Worm (Caenorhabditis elegans) whole organism, L1 larva: ENCODE measurements around the gene iff-2.
A peak's percentile ranks its signal among the peaks of the same experiment; 100 is the strongest.

Experiments
- C16A3.4 ChIP-seq: fragments of 150-350 bp; optimal IDR thresholded peaks from 2 replicates; lab custom pipeline; 2014; ENCODE audit warnings: missing biosample characterization, missing genetic modification characterization
- C34B4.2 ChIP-seq: sonication (generic microtip); optimal IDR thresholded peaks from 2 replicates; lab custom pipeline; 2017; ENCODE audit warnings: mild to moderate bottlenecking, missing genetic modification characterization, missing compliant biosample characterization
- Y116A8C.19 ChIP-seq: sonication (generic microtip); optimal IDR thresholded peaks from 2 replicates; lab custom pipeline; 2016; ENCODE audit warnings: missing compliant biosample characterization, missing genetic modification characterization, borderline replicate concordance
- alr-1 ChIP-seq: fragments of 200-800 bp; sonication (Bioruptor generic); optimal IDR thresholded peaks from 2 replicates; lab custom pipeline; 2018; ENCODE audit warnings: borderline replicate concordance, mild to moderate bottlenecking, missing genetic modification characterization, missing compliant biosample characterization
- ama-1 ChIP-seq: fragments of 150-350 bp; optimal IDR thresholded peaks from 2 replicates; lab custom pipeline; 2014
- blmp-1 ChIP-seq: fragments of 150-350 bp; optimal IDR thresholded peaks from 2 replicates; lab custom pipeline; 2014; ENCODE audit warnings: missing biosample characterization, missing genetic modification characterization
- ceh-63 ChIP-seq: fragments of 200-800 bp; sonication (Bioruptor generic); optimal IDR thresholded peaks from 2 replicates; lab custom pipeline; 2018; ENCODE audit warnings: mild to moderate bottlenecking, missing genetic modification characterization, missing compliant biosample characterization
- ceh-8 ChIP-seq: fragments of 200-800 bp; sonication (Bioruptor generic); optimal IDR thresholded peaks from 2 replicates; lab custom pipeline; 2018; ENCODE audit warnings: mild to moderate bottlenecking, missing genetic modification characterization, moderate library complexity, missing compliant biosample characterization
- ceh-88 ChIP-seq: fragments of 200-800 bp; sonication (Bioruptor generic); IDR thresholded peaks from 2 replicates; pipeline ENCODE4 v1.3.6; 2022; ENCODE audit warnings: missing genetic modification characterization, missing compliant biosample characterization
- dpl-1 ChIP-seq, 3 experiments: fragments of 150-350 bp in 2 of 3; sonication (generic microtip) in 1 of 3; optimal IDR thresholded peaks; 2 replicates each; lab custom pipeline; 2014 to 2017; ENCODE audit warnings: missing biosample characterization in 3 of 3, missing genetic modification characterization in 3 of 3, missing genetic modification reagents in 3 of 3
- dsc-1 ChIP-seq: sonication (generic microtip); optimal IDR thresholded peaks from 2 replicates; lab custom pipeline; 2016; ENCODE audit warnings: mild to moderate bottlenecking, missing genetic modification characterization, missing compliant biosample characterization
- efl-1 ChIP-seq, 4 experiments: fragments of 150-350 bp; optimal IDR thresholded peaks in 3 of 4; peaks in 1 of 4; 1 replicate in 1 of 4; 2 replicates in 3 of 4; lab custom pipeline; 2014; ENCODE audit warnings: missing biosample characterization in 2 of 4, missing genetic modification characterization in 2 of 4, missing genetic modification reagents in 2 of 4
- efl-3 ChIP-seq: fragments of 200-800 bp; sonication (Bioruptor generic); optimal IDR thresholded peaks from 2 replicates; lab custom pipeline; 2018; ENCODE audit warnings: mild to moderate bottlenecking, missing genetic modification characterization, missing compliant biosample characterization
- egl-13 ChIP-seq: sonication (generic microtip); optimal IDR thresholded peaks from 2 replicates; lab custom pipeline; 2016; ENCODE audit warnings: missing genotype, missing genetic modification reagents, missing genetic modification characterization, missing compliant biosample characterization
- egl-27 ChIP-seq, 2 experiments: fragments of 150-350 bp in 1 of 2; sonication (generic microtip); optimal IDR thresholded peaks; 3 replicates each; lab custom pipeline; 2017 to 2018; ENCODE audit warnings: missing biosample characterization in 2 of 2, missing genetic modification characterization in 2 of 2, missing genetic modification reagents in 2 of 2
- elt-3 ChIP-seq, 6 experiments: fragments of 150-350 bp in 1 of 6; sonication (generic microtip); optimal IDR thresholded peaks; 2 replicates each; lab custom pipeline; 2017 to 2018; ENCODE audit warnings: missing biosample characterization in 6 of 6, missing genetic modification characterization in 6 of 6, inconsistent platforms in 1 of 6
- ets-5 ChIP-seq: fragments of 200-800 bp; sonication (Bioruptor generic); IDR thresholded peaks from 2 replicates; pipeline ENCODE4 v1.3.6; 2022; ENCODE audit warnings: missing genetic modification characterization, missing compliant biosample characterization
- fkh-10 ChIP-seq: sonication (generic microtip); optimal IDR thresholded peaks from 2 replicates; lab custom pipeline; 2017; ENCODE audit warnings: missing biosample characterization, missing genetic modification reagents, missing genetic modification characterization
- fkh-8 ChIP-seq: sonication (generic microtip); optimal IDR thresholded peaks from 2 replicates; lab custom pipeline; 2016; ENCODE audit warnings: mild to moderate bottlenecking, missing genetic modification characterization, missing compliant biosample characterization
- hlh-17 ChIP-seq: fragments of 200-800 bp; sonication (Bioruptor generic); optimal IDR thresholded peaks from 2 replicates; lab custom pipeline; 2018; ENCODE audit warnings: missing genetic modification characterization, mild to moderate bottlenecking, missing compliant biosample characterization, moderate library complexity, borderline replicate concordance
- hlh-4 ChIP-seq: sonication (generic microtip); optimal IDR thresholded peaks from 2 replicates; lab custom pipeline; 2016; ENCODE audit warnings: mild to moderate bottlenecking, missing genetic modification characterization, missing compliant biosample characterization
- hpl-2 ChIP-seq: fragments of 150-350 bp; optimal IDR thresholded peaks from 2 replicates; lab custom pipeline; 2014; ENCODE audit warnings: missing biosample characterization, missing genetic modification reagents, missing genetic modification characterization
- jun-1 ChIP-seq: fragments of 150-350 bp; optimal IDR thresholded peaks from 2 replicates; lab custom pipeline; 2014; ENCODE audit warnings: missing biosample characterization, missing genetic modification reagents, missing genetic modification characterization
- lin-13 ChIP-seq: fragments of 150-350 bp; optimal IDR thresholded peaks from 2 replicates; lab custom pipeline; 2014; ENCODE audit warnings: missing biosample characterization, missing genetic modification reagents, missing genetic modification characterization
- lin-14 ChIP-seq: fragments of 200-800 bp; sonication (Bioruptor generic); optimal IDR thresholded peaks from 2 replicates; lab custom pipeline; 2018; ENCODE audit warnings: mild to moderate bottlenecking, missing genetic modification characterization, moderate library complexity, missing compliant biosample characterization
- lin-15B ChIP-seq: fragments of 150-350 bp; sonication (generic microtip); optimal IDR thresholded peaks from 3 replicates; lab custom pipeline; 2014; ENCODE audit warnings: missing biosample characterization, missing genetic modification characterization
- lin-39 ChIP-seq: fragments of 150-350 bp; optimal IDR thresholded peaks from 2 replicates; lab custom pipeline; 2014; ENCODE audit warnings: missing biosample characterization, missing genetic modification reagents, missing genetic modification characterization
- lir-3 ChIP-seq: sonication (generic microtip); optimal IDR thresholded peaks from 2 replicates; lab custom pipeline; 2016; ENCODE audit warnings: mild to moderate bottlenecking, missing genetic modification characterization, moderate library complexity, missing compliant biosample characterization; ENCODE audit not compliant: poor library complexity
- mab-9 ChIP-seq: fragments of 200-800 bp; sonication (Bioruptor generic); IDR thresholded peaks from 2 replicates; pipeline ENCODE4 v1.3.6; 2022; ENCODE audit warnings: missing genetic modification reagents, missing genetic modification characterization, missing compliant biosample characterization
- mdl-1 ChIP-seq, 2 experiments: fragments of 150-350 bp; optimal IDR thresholded peaks; 2 replicates each; lab custom pipeline; 2014 to 2017; ENCODE audit warnings: missing biosample characterization in 2 of 2, missing genetic modification characterization in 2 of 2, inconsistent platforms in 1 of 2
- mep-1 ChIP-seq: fragments of 150-350 bp; optimal IDR thresholded peaks from 2 replicates; lab custom pipeline; 2014; ENCODE audit warnings: missing biosample characterization, missing genetic modification characterization
- nhr-11 ChIP-seq: fragments of 150-350 bp; optimal IDR thresholded peaks from 2 replicates; lab custom pipeline; 2014; ENCODE audit warnings: missing biosample characterization, missing genetic modification characterization
- nhr-19 ChIP-seq: fragments of 200-800 bp; sonication (Bioruptor generic); conservative IDR thresholded peaks from 2 replicates; pipeline ENCODE4 v1.3.6; 2022; ENCODE audit warnings: missing genetic modification characterization, missing compliant biosample characterization
- nhr-20 ChIP-seq: sonication (generic microtip); optimal IDR thresholded peaks from 2 replicates; lab custom pipeline; 2016; ENCODE audit warnings: mild to moderate bottlenecking, missing genetic modification characterization, missing compliant biosample characterization
- nhr-28 ChIP-seq: fragments of 150-350 bp; optimal IDR thresholded peaks from 2 replicates; lab custom pipeline; 2014; ENCODE audit warnings: missing biosample characterization, missing genetic modification characterization
- nhr-85 ChIP-seq: sonication (generic microtip); peaks from one replicate; lab custom pipeline; 2016; ENCODE audit warnings: missing genetic modification characterization, inconsistent platforms, missing compliant biosample characterization
- pag-3 ChIP-seq: sonication (generic microtip); optimal IDR thresholded peaks from 2 replicates; lab custom pipeline; 2017; ENCODE audit warnings: missing genetic modification characterization, mild to moderate bottlenecking, missing compliant biosample characterization, antibody characterized with exemption, borderline replicate concordance; ENCODE audit not compliant: insufficient read depth
- pqm-1 ChIP-seq: sonication (generic microtip); optimal IDR thresholded peaks from 3 replicates; lab custom pipeline; 2017; ENCODE audit warnings: missing biosample characterization, missing genetic modification characterization
- skn-1 ChIP-seq: fragments of 150-350 bp; optimal IDR thresholded peaks from 2 replicates; lab custom pipeline; 2014; ENCODE audit warnings: missing biosample characterization, missing genetic modification characterization
- snpc-4 ChIP-seq: fragments of 150-350 bp; optimal IDR thresholded peaks from 2 replicates; lab custom pipeline; 2014; ENCODE audit warnings: missing biosample characterization, missing genetic modification characterization
- snu-23 ChIP-seq: sonication (generic microtip); optimal IDR thresholded peaks from 2 replicates; lab custom pipeline; 2016; ENCODE audit warnings: missing genetic modification characterization, missing compliant biosample characterization
- sptf-1 ChIP-seq: fragments of 150-350 bp; optimal IDR thresholded peaks from 2 replicates; lab custom pipeline; 2014; ENCODE audit warnings: missing biosample characterization, missing genetic modification characterization
- sup-37 ChIP-seq: fragments of 200-800 bp; sonication (Bioruptor generic); optimal IDR thresholded peaks from 2 replicates; lab custom pipeline; 2018; ENCODE audit warnings: mild to moderate bottlenecking, missing genetic modification characterization, missing compliant biosample characterization
- tlp-1 ChIP-seq: fragments of 150-350 bp; optimal IDR thresholded peaks from 2 replicates; lab custom pipeline; 2014; ENCODE audit warnings: missing biosample characterization, missing genetic modification characterization
- unc-130 ChIP-seq: fragments of 150-350 bp; optimal IDR thresholded peaks from 2 replicates; lab custom pipeline; 2017; ENCODE audit warnings: missing biosample characterization, missing genetic modification characterization, inconsistent platforms
- unc-62 ChIP-seq: fragments of 150-350 bp; optimal IDR thresholded peaks from 2 replicates; lab custom pipeline; 2014; ENCODE audit warnings: missing biosample characterization, missing genetic modification reagents, missing genetic modification characterization
- unc-98 ChIP-seq: fragments of 200-800 bp; sonication (Bioruptor generic); IDR thresholded peaks from 2 replicates; pipeline ENCODE4 v1.3.6; 2022; ENCODE audit warnings: missing genetic modification characterization, missing compliant biosample characterization
- zag-1 ChIP-seq: fragments of 150-350 bp; optimal IDR thresholded peaks from 2 replicates; lab custom pipeline; 2014; ENCODE audit warnings: missing biosample characterization, missing genetic modification characterization
- zip-4 ChIP-seq: fragments of 200-800 bp; sonication (Bioruptor generic); optimal IDR thresholded peaks from 2 replicates; lab custom pipeline; 2018; ENCODE audit warnings: mild to moderate bottlenecking, missing genetic modification characterization, moderate library complexity, missing compliant biosample characterization

Gene iff-2

ce11 chrII:8569038-8569977 is 8.1 kb upstream of the iff-2 start, which contains the start of the genes col-38 and rpl-5 (continued):
- TF ChIP-seq tlp-1 (tag; lab: Kevin White, UChicago) (no peak), hlh-4 (tag; lab: Kevin White, UChicago) (no peak), lir-3 (peak; percentile 73), skn-1 (peak; percentile 94), lin-39 (tag; lab: Kevin White, UChicago) (peak; percentile 47), mab-9 (GFP tag; lab: Robert Waterston, UW) (peak; percentile 52; the same call in 1 of the 2 replicates), lin-14 (peak; percentile 93), pqm-1 (tag; lab: Kevin White, UChicago) (no peak), ets-5 (GFP tag; lab: Robert Waterston, UW) (no peak), ceh-63 (GFP tag; lab: Kevin White, UChicago) (no peak), dpl-1 (GFP tag; optimal IDR thresholded peaks at IDR 0.05; lab: Kevin White, UChicago) (peak; percentile 97 to 99 (median 97)), egl-27 (tag; optimal IDR thresholded peaks at IDR 0.05; lab: Kevin White, UChicago) (no peak), hlh-17 (GFP tag; lab: Kevin White, UChicago) (no peak), dsc-1 (peak; percentile 82), nhr-11 (tag; lab: Kevin White, UChicago) (peak; percentile 54), zag-1 (tag; lab: Kevin White, UChicago) (no peak), blmp-1 (tag; lab: Kevin White, UChicago) (peak; percentile 86), fkh-10 (GFP tag; lab: Kevin White, UChicago) (peak; percentile 72), egl-13 (tag; lab: Kevin White, UChicago) (peak; percentile 74), efl-3 (GFP tag; lab: Kevin White, UChicago) (no peak), ama-1 (lab: Kevin White, UChicago) (no peak), snpc-4 (tag; lab: Kevin White, UChicago) (peak; percentile 86), sptf-1 (no peak), C16A3.4 (tag; lab: Kevin White, UChicago) (peak; percentile 96), efl-1 (optimal IDR thresholded peaks at IDR 0.05; lab: Kevin White, UChicago) (peak; percentile 82 to 98), efl-1 (GFP tag; optimal IDR thresholded peaks at IDR 0.05 in 1 of 2; lab: Kevin White, UChicago) (peak; percentile 97 to 100), lin-13 (GFP tag; lab: Kevin White, UChicago) (peak; percentile 87), fkh-8 (peak; percentile 93), nhr-20 (tag; lab: Kevin White, UChicago) (peak; percentile 95), C34B4.2 (tag; lab: Kevin White, UChicago) (no peak), sup-37 (GFP tag; lab: Kevin White, UChicago) (no peak), nhr-85 (tag; lab: Kevin White, UChicago) (peak; percentile 91), nhr-19 (GFP tag; lab: Robert Waterston, UW) (peak; percentile 88), unc-62 (GFP tag; lab: Kevin White, UChicago) (no peak), snu-23 (GFP tag; lab: Kevin White, UChicago) (peak; percentile 95), hpl-2 (GFP tag; lab: Kevin White, UChicago) (peak; percentile 45), zip-4 (GFP tag; lab: Kevin White, UChicago) (peak; percentile 47), ceh-88 (GFP tag; lab: Robert Waterston, UW) (peak; percentile 79), alr-1 (tag; lab: Kevin White, UChicago) (no peak), elt-3 (tag; optimal IDR thresholded peaks at IDR 0.05; lab: Kevin White, UChicago) (peak in 4 of 6 experiments; percentile 11 to 91 (median 82)), lin-15B (tag; lab: Kevin White, UChicago) (peak; percentile 94), pag-3 (tag; lab: Kevin White, UChicago) (no peak), jun-1 (tag; lab: Kevin White, UChicago) (peak; percentile 81), unc-130 (tag; lab: Kevin White, UChicago) (peak; percentile 96), mdl-1 (tag; optimal IDR thresholded peaks at IDR 0.05; lab: Kevin White, UChicago) (peak in 1 of 2 experiments; percentile 85), mep-1 (tag; lab: Kevin White, UChicago) (peak; percentile 98), ceh-8 (GFP tag; lab: Kevin White, UChicago) (peak; percentile 60), Y116A8C.19 (tag; lab: Kevin White, UChicago) (no peak), nhr-28 (tag; lab: Kevin White, UChicago) (no peak), unc-98 (no peak)
